Worm (Caenorhabditis elegans) whole organism, young adult: ENCODE results near the gene fbxa-139.

Experiments
- B0261.1 ChIP-seq: sonication (generic microtip); optimal IDR thresholded peaks from 2 replicates; lab custom pipeline; 2016; ENCODE audit warnings: mild to moderate bottlenecking, missing genetic modification characterization, moderate library complexity, missing compliant biosample characterization
- D2030.7 ChIP-seq: fragments of 200-800 bp; sonication (Bioruptor generic); IDR thresholded peaks from 2 replicates; pipeline ENCODE4 v1.3.6; 2022; ENCODE audit warnings: missing genetic modification reagents, missing genetic modification characterization, missing compliant biosample characterization
- F10E7.11 ChIP-seq: sonication (generic microtip); optimal IDR thresholded peaks from 2 replicates; lab custom pipeline; 2017; ENCODE audit warnings: mild to moderate bottlenecking, missing genetic modification characterization, moderate library complexity, missing compliant biosample characterization
- F37B4.10 ChIP-seq: fragments of 200-800 bp; sonication (Bioruptor generic); IDR thresholded peaks from 2 replicates; pipeline ENCODE4 v1.3.6; 2022; ENCODE audit warnings: missing genetic modification characterization, missing compliant biosample characterization
- F55B11.4 ChIP-seq: sonication (generic microtip); optimal IDR thresholded peaks from 2 replicates; lab custom pipeline; 2016; ENCODE audit warnings: missing compliant biosample characterization, missing genetic modification characterization, borderline replicate concordance; ENCODE audit not compliant: insufficient read depth
- F57C9.4 ChIP-seq: sonication (generic microtip); optimal IDR thresholded peaks from 2 replicates; lab custom pipeline; 2017; ENCODE audit warnings: mild to moderate bottlenecking, missing genetic modification characterization, missing compliant biosample characterization
- Y53F4B.3 ChIP-seq: fragments of 200-800 bp; sonication (Bioruptor generic); IDR thresholded peaks from 2 replicates; pipeline ENCODE4 v1.3.6; 2022; ENCODE audit warnings: missing genetic modification reagents, missing genetic modification characterization, missing compliant biosample characterization
- Y53G8AR.9 ChIP-seq: fragments of 200-800 bp; sonication (Bioruptor generic); conservative IDR thresholded peaks from 2 replicates; pipeline ENCODE4 v1.3.6; 2022; ENCODE audit warnings: missing genetic modification reagents, missing genetic modification characterization, missing compliant biosample characterization
- Y56A3A.18 ChIP-seq: fragments of 200-800 bp; sonication (Bioruptor generic); IDR thresholded peaks from 2 replicates; pipeline ENCODE4 v1.3.6; 2022; ENCODE audit warnings: missing genetic modification reagents, missing genetic modification characterization, missing compliant biosample characterization
- aptf-2 ChIP-seq: fragments of 200-800 bp; sonication (Bioruptor generic); conservative IDR thresholded peaks from 2 replicates; pipeline ENCODE4 v1.3.6; 2022; ENCODE audit warnings: missing genetic modification reagents, missing genetic modification characterization, missing compliant biosample characterization
- attf-5 ChIP-seq: fragments of 200-800 bp; sonication (Bioruptor generic); optimal IDR thresholded peaks from 2 replicates; lab custom pipeline; 2018; ENCODE audit warnings: mild to moderate bottlenecking, missing genetic modification characterization, missing compliant biosample characterization
- cebp-1 ChIP-seq, 2 experiments: fragments of 200-800 bp in 1 of 2; sonication (Bioruptor generic) in 1 of 2; sonication (generic microtip) in 1 of 2; IDR thresholded peaks in 1 of 2; optimal IDR thresholded peaks in 1 of 2; 2 replicates each; pipeline versions ENCODE4 v1.3.6 to Lab custom; 2017 to 2022; ENCODE audit warnings: missing compliant biosample characterization in 2 of 2, missing genetic modification characterization in 2 of 2, mild to moderate bottlenecking in 1 of 2, missing genetic modification reagents in 1 of 2, moderate library complexity in 1 of 2
- ceh-91 ChIP-seq: fragments of 200-800 bp; sonication (Bioruptor generic); IDR thresholded peaks from 2 replicates; pipeline ENCODE4 v1.3.6; 2022; ENCODE audit warnings: missing genetic modification reagents, missing genetic modification characterization, missing compliant biosample characterization
- chd-7 ChIP-seq: sonication (generic microtip); optimal IDR thresholded peaks from 2 replicates; lab custom pipeline; 2016; ENCODE audit warnings: mild to moderate bottlenecking, missing genetic modification characterization, moderate library complexity, missing compliant biosample characterization
- fkh-3 ChIP-seq: sonication (generic microtip); optimal IDR thresholded peaks from 2 replicates; lab custom pipeline; 2016; ENCODE audit warnings: mild to moderate bottlenecking, missing genetic modification characterization, missing compliant biosample characterization
- gei-17 ChIP-seq: fragments of 200-800 bp; sonication (Bioruptor generic); optimal IDR thresholded peaks from 2 replicates; lab custom pipeline; 2018; ENCODE audit warnings: mild to moderate bottlenecking, missing genetic modification characterization, missing compliant biosample characterization
- hlh-26 ChIP-seq: fragments of 200-800 bp; sonication (Bioruptor generic); conservative IDR thresholded peaks from 2 replicates; pipeline ENCODE4 v1.3.6; 2022; ENCODE audit warnings: missing genetic modification reagents, missing genetic modification characterization, missing compliant biosample characterization
- hmg-20 ChIP-seq: fragments of 200-800 bp; sonication (Bioruptor generic); IDR thresholded peaks from 2 replicates; pipeline ENCODE4 v1.3.6; 2022; ENCODE audit warnings: missing genetic modification reagents, missing genetic modification characterization, missing compliant biosample characterization
- lin-54 ChIP-seq: fragments of 200-800 bp; sonication (Bioruptor generic); optimal IDR thresholded peaks from 2 replicates; lab custom pipeline; 2018; ENCODE audit warnings: mild to moderate bottlenecking, missing genetic modification characterization, missing compliant biosample characterization
- lsy-27 ChIP-seq: sonication (generic microtip); optimal IDR thresholded peaks from 2 replicates; lab custom pipeline; 2017; ENCODE audit warnings: missing genetic modification characterization, mild to moderate bottlenecking, missing compliant biosample characterization, antibody characterized with exemption, missing genotype, borderline replicate concordance; ENCODE audit not compliant: insufficient read depth
- madf-8 ChIP-seq: fragments of 200-800 bp; sonication (Bioruptor generic); conservative IDR thresholded peaks from 2 replicates; pipeline ENCODE4 v1.3.6; 2022; ENCODE audit warnings: missing genetic modification reagents, missing genetic modification characterization, missing compliant biosample characterization
- mel-28 ChIP-seq: sonication (generic microtip); optimal IDR thresholded peaks from 2 replicates; lab custom pipeline; 2016; ENCODE audit warnings: borderline replicate concordance, mild to moderate bottlenecking, missing genetic modification characterization, missing compliant biosample characterization
- mes-4 ChIP-seq: sonication (generic microtip); optimal IDR thresholded peaks from 2 replicates; lab custom pipeline; 2016; ENCODE audit warnings: missing genotype, missing genetic modification characterization, missing compliant biosample characterization
- nfya-1 ChIP-seq: sonication (generic microtip); optimal IDR thresholded peaks from 2 replicates; lab custom pipeline; 2017; ENCODE audit warnings: antibody characterized with exemption, missing compliant biosample characterization, missing genetic modification characterization, borderline replicate concordance; ENCODE audit not compliant: insufficient read depth
- nhr-120 ChIP-seq: fragments of 200-800 bp; sonication (Bioruptor generic); IDR thresholded peaks from 2 replicates; pipeline ENCODE4 v1.3.6; 2022; ENCODE audit warnings: missing genetic modification characterization, missing compliant biosample characterization
- nhr-27 ChIP-seq: fragments of 200-800 bp; sonication (Bioruptor generic); optimal IDR thresholded peaks from 2 replicates; lab custom pipeline; 2018; ENCODE audit warnings: mild to moderate bottlenecking, missing genetic modification characterization, moderate library complexity, missing compliant biosample characterization
- pha-4 ChIP-seq: fragments of 150-350 bp; sonication (generic microtip); optimal IDR thresholded peaks from 2 replicates; lab custom pipeline; 2014; ENCODE audit warnings: missing biosample characterization, missing genetic modification reagents, missing genetic modification characterization
- rec-8 ChIP-seq, 2 experiments: sonication (generic microtip); optimal IDR thresholded peaks; 2 replicates each; lab custom pipeline; 2016; ENCODE audit warnings: mild to moderate bottlenecking in 2 of 2, missing genetic modification characterization in 2 of 2, missing genetic modification reagents in 2 of 2, missing genotype in 2 of 2, missing biosample characterization in 1 of 2, missing compliant biosample characterization in 1 of 2, moderate library complexity in 1 of 2
- rpc-1 ChIP-seq, 2 experiments: fragments of 150-350 bp in 1 of 2; sonication (generic microtip) in 1 of 2; optimal IDR thresholded peaks; 2 replicates each; lab custom pipeline; 2014 to 2018; ENCODE audit warnings: missing biosample characterization in 1 of 2, missing genetic modification characterization in 1 of 2, missing genetic modification reagents in 1 of 2, missing genotype in 1 of 2
- sea-2 ChIP-seq: fragments of 200-800 bp; sonication (Bioruptor generic); IDR thresholded peaks from 2 replicates; pipeline ENCODE4 v1.3.6; 2022; ENCODE audit warnings: missing genetic modification characterization, missing compliant biosample characterization
- sptf-2 ChIP-seq: fragments of 200-800 bp; sonication (Bioruptor generic); optimal IDR thresholded peaks from 2 replicates; lab custom pipeline; 2018; ENCODE audit warnings: mild to moderate bottlenecking, missing genetic modification characterization, missing compliant biosample characterization
- tbx-9 ChIP-seq: sonication (generic microtip); optimal IDR thresholded peaks from 2 replicates; lab custom pipeline; 2016; ENCODE audit warnings: borderline replicate concordance, missing genetic modification characterization, inconsistent platforms, missing compliant biosample characterization
- tlf-1 ChIP-seq: fragments of 200-800 bp; sonication (Bioruptor generic); optimal IDR thresholded peaks from 2 replicates; lab custom pipeline; 2018; ENCODE audit warnings: mild to moderate bottlenecking, missing genetic modification characterization, missing compliant biosample characterization
- zim-3 ChIP-seq: sonication (generic microtip); optimal IDR thresholded peaks from 2 replicates; lab custom pipeline; 2017; ENCODE audit warnings: mild to moderate bottlenecking, missing genetic modification characterization, moderate library complexity, missing compliant biosample characterization
- ztf-22 ChIP-seq: fragments of 200-800 bp; sonication (Bioruptor generic); optimal IDR thresholded peaks from 2 replicates; lab custom pipeline; 2018; ENCODE audit warnings: mild to moderate bottlenecking, missing genetic modification characterization, moderate library complexity, missing compliant biosample characterization

Gene fbxa-139

DNA sequence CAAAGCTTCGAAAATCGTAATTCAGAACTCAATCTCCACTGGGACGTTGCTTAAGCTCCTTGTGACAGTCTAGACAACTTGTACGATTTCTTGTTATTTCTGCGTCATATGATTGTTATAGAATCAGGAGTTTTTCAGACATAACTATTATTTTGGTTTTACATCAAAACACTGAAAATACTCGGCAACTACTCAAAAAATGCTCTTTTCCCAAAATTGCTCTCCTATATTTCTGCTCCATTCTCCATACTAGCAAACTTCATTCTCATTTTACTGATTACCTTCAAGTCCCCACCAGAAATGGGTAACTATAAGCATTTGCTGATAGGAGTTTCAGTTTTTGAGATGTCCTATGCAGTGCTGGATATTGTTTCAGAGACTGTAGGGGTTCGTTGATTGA is 27.0 kb upstream of the fbxa-139 start, which contains the start of gene C55A1.1:
TSS of gene C55A1.1 (plus strand) at position 301 of the 400 bp plus-strand sequence.
- TF ChIP-seq sptf-2 (GFP tag; lab: Kevin White, UChicago) (no peak), Y56A3A.18 (no peak), madf-8 (no peak), mes-4 (tag; lab: Kevin White, UChicago) (no peak), rpc-1 (optimal IDR thresholded peaks at IDR 0.05; lab: Kevin White, UChicago) (no peak), rpc-1 (tag; optimal IDR thresholded peaks at IDR 0.05; lab: Kevin White, UChicago) (no peak), F37B4.10 (GFP tag; lab: Robert Waterston, UW) (no peak), pha-4 (tag; lab: Kevin White, UChicago) (no peak), hlh-26 (GFP tag; lab: Robert Waterston, UW) (no peak), nhr-120 (no peak), ztf-22 (GFP tag; lab: Kevin White, UChicago) (no peak), cebp-1 (GFP tag; IDR thresholded peaks at IDR 0.05; lab: Robert Waterston, UW) (no peak), cebp-1 (tag; optimal IDR thresholded peaks at IDR 0.05; lab: Kevin White, UChicago) (no peak), rec-8 (tag; optimal IDR thresholded peaks at IDR 0.05; lab: Kevin White, UChicago) (no peak), ceh-91 (GFP tag; lab: Robert Waterston, UW) (no peak), attf-5 (GFP tag; lab: Kevin White, UChicago) (no peak), F10E7.11 (tag; lab: Kevin White, UChicago) (no peak), Y53G8AR.9 (GFP tag; lab: Robert Waterston, UW) (no peak), nfya-1 (tag; lab: Kevin White, UChicago) (no peak), lin-54 (GFP tag; lab: Kevin White, UChicago) (no peak), nhr-27 (no peak)
- TF ChIP-seq, all 124 proteins: peak for 0

DNA sequence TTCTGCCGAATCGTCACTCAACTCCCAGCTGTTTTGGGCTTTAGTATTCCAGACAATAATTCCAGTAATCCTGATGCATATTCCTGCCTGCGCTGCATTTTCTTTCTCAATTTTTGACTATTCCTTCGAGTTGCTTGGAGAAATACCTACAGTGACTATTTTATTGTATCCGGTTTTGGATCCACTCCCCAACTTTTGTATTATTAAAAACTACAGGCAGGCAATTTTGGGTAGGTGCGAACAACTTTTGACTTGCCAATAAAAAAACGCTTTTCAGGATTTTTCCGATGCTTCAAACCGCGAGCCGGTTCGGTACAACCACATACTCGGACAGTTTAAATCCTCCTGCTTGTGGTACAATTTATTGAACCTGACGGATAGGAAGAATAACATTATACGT is 20.1 kb upstream of the fbxa-139 start:
- TF ChIP-seq aptf-2 (GFP tag; lab: Robert Waterston, UW) (no peak), hmg-20 (GFP tag; lab: Robert Waterston, UW) (no peak), ceh-91 (GFP tag; lab: Robert Waterston, UW) (no peak), tlf-1 (GFP tag; lab: Kevin White, UChicago) (no peak), F57C9.4 (tag; lab: Kevin White, UChicago) (no peak), chd-7 (tag; lab: Kevin White, UChicago) (no peak), sea-2 (GFP tag; lab: Robert Waterston, UW) (no peak), tbx-9 (tag; lab: Kevin White, UChicago) (no peak), F55B11.4 (tag; lab: Kevin White, UChicago) (no peak), zim-3 (tag; lab: Kevin White, UChicago) (no peak), gei-17 (GFP tag; lab: Kevin White, UChicago) (no peak)
- TF ChIP-seq, all 124 proteins: peak for 0

DNA sequence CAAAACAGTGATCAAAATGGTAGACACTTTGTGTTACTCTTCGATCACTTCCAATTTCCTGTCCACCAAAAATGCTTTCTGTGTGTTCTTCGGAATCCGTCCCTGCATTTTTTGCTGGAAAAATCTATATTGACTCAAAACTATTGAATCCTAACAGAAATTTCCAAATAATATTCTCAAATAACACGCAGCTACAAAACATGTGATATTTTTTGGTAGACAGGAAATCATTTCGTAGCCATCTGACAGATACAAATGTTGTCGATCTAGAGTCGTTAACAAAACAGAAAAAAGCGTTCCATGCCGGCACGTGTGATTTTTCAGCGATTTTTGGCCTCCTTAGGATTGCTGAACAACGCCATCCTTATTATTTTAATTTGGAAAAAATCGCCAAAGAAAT is 18.4 kb upstream of the fbxa-139 start, which contains the start of gene str-263:
TSS of gene str-263 (plus strand) at position 301 of the 400 bp plus-strand sequence.
- TF ChIP-seq rpc-1 (optimal IDR thresholded peaks at IDR 0.05; lab: Kevin White, UChicago) (no peak), rpc-1 (tag; optimal IDR thresholded peaks at IDR 0.05; lab: Kevin White, UChicago) (no peak), Y53F4B.3 (GFP tag; lab: Robert Waterston, UW) (no peak), B0261.1 (tag; lab: Kevin White, UChicago) (no peak), tbx-9 (tag; lab: Kevin White, UChicago) (no peak), D2030.7 (GFP tag; lab: Robert Waterston, UW) (no peak), Y53G8AR.9 (GFP tag; lab: Robert Waterston, UW) (no peak), mel-28 (tag; lab: Kevin White, UChicago) (no peak), lsy-27 (tag; lab: Kevin White, UChicago) (no peak), fkh-3 (tag; lab: Kevin White, UChicago) (no peak), chd-7 (tag; lab: Kevin White, UChicago) (no peak)
